Worm (Caenorhabditis elegans) whole organism, late embryonic: ENCODE data around the gene grl-19.

Experiments used
- C08G9.2 ChIP-seq: sonication (generic microtip); optimal IDR thresholded peaks from 2 replicates; lab custom pipeline; 2016; ENCODE audit warnings: mild to moderate bottlenecking, missing genetic modification characterization, moderate library complexity, missing compliant biosample characterization
- T23F11.4 ChIP-seq: fragments of 200-800 bp; sonication (Bioruptor generic); optimal IDR thresholded peaks from 2 replicates; lab custom pipeline; 2018; ENCODE audit warnings: mild to moderate bottlenecking, missing genetic modification characterization, missing compliant biosample characterization
- Y22D7AL.16 ChIP-seq: sonication (generic microtip); optimal IDR thresholded peaks from 2 replicates; lab custom pipeline; 2016; ENCODE audit warnings: missing genetic modification characterization, missing compliant biosample characterization
- ahr-1 ChIP-seq: sonication (generic microtip); optimal IDR thresholded peaks from 2 replicates; lab custom pipeline; 2016; ENCODE audit warnings: missing genetic modification characterization, missing compliant biosample characterization
- ceh-2 ChIP-seq: sonication (generic microtip); optimal IDR thresholded peaks from 2 replicates; lab custom pipeline; 2016; ENCODE audit warnings: missing genotype, missing genetic modification characterization, missing compliant biosample characterization
- ceh-22 ChIP-seq: sonication (generic microtip); optimal IDR thresholded peaks from 2 replicates; lab custom pipeline; 2017; ENCODE audit warnings: missing biosample characterization, missing genetic modification characterization
- ceh-24 ChIP-seq: sonication (generic microtip); optimal IDR thresholded peaks from 2 replicates; lab custom pipeline; 2016; ENCODE audit warnings: mild to moderate bottlenecking, missing genetic modification characterization, missing compliant biosample characterization
- ceh-30 ChIP-seq: fragments of 150-350 bp; optimal IDR thresholded peaks from 2 replicates; lab custom pipeline; 2014; ENCODE audit warnings: missing biosample characterization, missing genetic modification characterization
- ceh-31 ChIP-seq: sonication (generic microtip); optimal IDR thresholded peaks from 2 replicates; lab custom pipeline; 2016; ENCODE audit warnings: missing genetic modification characterization, missing compliant biosample characterization
- ceh-34 ChIP-seq: sonication (generic microtip); optimal IDR thresholded peaks from 2 replicates; lab custom pipeline; 2016; ENCODE audit warnings: mild to moderate bottlenecking, missing genetic modification characterization, missing compliant biosample characterization
- ceh-6 ChIP-seq: fragments of 200-800 bp; sonication (Bioruptor generic); optimal IDR thresholded peaks from 2 replicates; lab custom pipeline; 2018; ENCODE audit warnings: mild to moderate bottlenecking, missing genetic modification characterization, missing compliant biosample characterization
- dve-1 ChIP-seq: sonication (generic microtip); optimal IDR thresholded peaks from 2 replicates; lab custom pipeline; 2017; ENCODE audit warnings: antibody characterized with exemption, mild to moderate bottlenecking, missing genetic modification characterization, missing compliant biosample characterization
- elt-2 ChIP-seq: sonication (generic microtip); optimal IDR thresholded peaks from 2 replicates; lab custom pipeline; 2016; ENCODE audit warnings: missing genetic modification reagents, missing genetic modification characterization, missing compliant biosample characterization
- elt-4 ChIP-seq: sonication (generic microtip); optimal IDR thresholded peaks from 2 replicates; lab custom pipeline; 2016; ENCODE audit warnings: missing genetic modification characterization, missing compliant biosample characterization
- ets-4 ChIP-seq: sonication (generic microtip); optimal IDR thresholded peaks from 2 replicates; lab custom pipeline; 2016; ENCODE audit warnings: missing genetic modification characterization, missing compliant biosample characterization
- eyg-1 ChIP-seq: sonication (generic microtip); optimal IDR thresholded peaks from 2 replicates; lab custom pipeline; 2016; ENCODE audit warnings: missing genotype, missing genetic modification characterization, missing compliant biosample characterization
- fkh-10 ChIP-seq: fragments of 150-350 bp; optimal IDR thresholded peaks from 2 replicates; lab custom pipeline; 2014; ENCODE audit warnings: missing biosample characterization, missing genetic modification reagents, missing genetic modification characterization
- hlh-15 ChIP-seq: sonication (generic microtip); optimal IDR thresholded peaks from 2 replicates; lab custom pipeline; 2016; ENCODE audit warnings: missing genetic modification characterization, missing compliant biosample characterization
- hlh-6 ChIP-seq: sonication (generic microtip); optimal IDR thresholded peaks from 2 replicates; lab custom pipeline; 2016; ENCODE audit warnings: missing genotype, missing genetic modification characterization, missing compliant biosample characterization
- lim-6 ChIP-seq: sonication (generic microtip); optimal IDR thresholded peaks from 2 replicates; lab custom pipeline; 2016; ENCODE audit warnings: missing genetic modification characterization, missing compliant biosample characterization
- lin-11 ChIP-seq: fragments of 200-800 bp; sonication (Bioruptor generic); optimal IDR thresholded peaks from 2 replicates; lab custom pipeline; 2018; ENCODE audit warnings: mild to moderate bottlenecking, missing genetic modification characterization, missing compliant biosample characterization
- mec-3 ChIP-seq: sonication (generic microtip); optimal IDR thresholded peaks from 2 replicates; lab custom pipeline; 2016; ENCODE audit warnings: borderline replicate concordance, missing genetic modification characterization, missing compliant biosample characterization
- nfya-1 ChIP-seq: sonication (generic microtip); optimal IDR thresholded peaks from 2 replicates; lab custom pipeline; 2017; ENCODE audit warnings: missing genetic modification characterization, mild to moderate bottlenecking, missing compliant biosample characterization, antibody characterized with exemption, moderate library complexity
- nhr-11 ChIP-seq: fragments of 150-350 bp; optimal IDR thresholded peaks from 2 replicates; lab custom pipeline; 2014; ENCODE audit warnings: missing biosample characterization, missing genetic modification characterization
- nhr-232 ChIP-seq: sonication (generic microtip); optimal IDR thresholded peaks from 2 replicates; lab custom pipeline; 2016; ENCODE audit warnings: missing genetic modification characterization, missing compliant biosample characterization
- npax-4 ChIP-seq: sonication (generic microtip); optimal IDR thresholded peaks from 2 replicates; lab custom pipeline; 2016; ENCODE audit warnings: missing genetic modification characterization, missing compliant biosample characterization
- pag-3 ChIP-seq: sonication (generic microtip); optimal IDR thresholded peaks from 2 replicates; lab custom pipeline; 2016; ENCODE audit warnings: missing compliant biosample characterization, missing genetic modification characterization, borderline replicate concordance
- pax-1 ChIP-seq: fragments of 150-350 bp; optimal IDR thresholded peaks from 2 replicates; lab custom pipeline; 2014; ENCODE audit warnings: missing biosample characterization, missing genetic modification characterization
- pha-2 ChIP-seq: sonication (generic microtip); optimal IDR thresholded peaks from 2 replicates; lab custom pipeline; 2017; ENCODE audit warnings: mild to moderate bottlenecking, missing genetic modification characterization, missing compliant biosample characterization
- pha-4 ChIP-seq: fragments of 150-350 bp; optimal IDR thresholded peaks from 2 replicates; lab custom pipeline; 2018; ENCODE audit warnings: missing biosample characterization, missing genetic modification reagents, missing genetic modification characterization
- pqm-1 ChIP-seq: sonication (generic microtip); optimal IDR thresholded peaks from 2 replicates; lab custom pipeline; 2016; ENCODE audit warnings: missing genetic modification characterization, missing compliant biosample characterization
- pros-1 ChIP-seq: fragments of 150-350 bp; optimal IDR thresholded peaks from 2 replicates; lab custom pipeline; 2014; ENCODE audit warnings: missing biosample characterization, missing genetic modification reagents, missing genetic modification characterization
- ref-2 ChIP-seq: sonication (generic microtip); optimal IDR thresholded peaks from 2 replicates; lab custom pipeline; 2016; ENCODE audit warnings: missing genetic modification characterization, missing compliant biosample characterization
- rnt-1 ChIP-seq: sonication (generic microtip); optimal IDR thresholded peaks from 2 replicates; lab custom pipeline; 2016; ENCODE audit warnings: missing genetic modification characterization, missing compliant biosample characterization
- sdc-2 ChIP-seq: sonication (generic microtip); optimal IDR thresholded peaks from 2 replicates; lab custom pipeline; 2016; ENCODE audit warnings: missing genotype, missing genetic modification characterization, missing compliant biosample characterization
- sox-2 ChIP-seq: fragments of 200-800 bp; sonication (Bioruptor generic); IDR thresholded peaks from 2 replicates; pipeline ENCODE4 v1.3.6; 2022; ENCODE audit warnings: missing genetic modification reagents, missing genetic modification characterization, missing compliant biosample characterization
- sox-4 ChIP-seq: sonication (generic microtip); optimal IDR thresholded peaks from 2 replicates; lab custom pipeline; 2017; ENCODE audit warnings: mild to moderate bottlenecking, missing genetic modification characterization, inconsistent platforms, missing compliant biosample characterization
- tbx-2 ChIP-seq: sonication (generic microtip); optimal IDR thresholded peaks from 2 replicates; lab custom pipeline; 2016; ENCODE audit warnings: missing genetic modification characterization, missing compliant biosample characterization
- tbx-7 ChIP-seq: sonication (generic microtip); optimal IDR thresholded peaks from 2 replicates; lab custom pipeline; 2016; ENCODE audit warnings: missing genotype, missing genetic modification characterization, missing compliant biosample characterization
- ttx-3 ChIP-seq: sonication (generic microtip); optimal IDR thresholded peaks from 2 replicates; lab custom pipeline; 2016; ENCODE audit warnings: missing genetic modification reagents, missing genetic modification characterization, missing compliant biosample characterization
- unc-3 ChIP-seq, 2 experiments: fragments of 200-800 bp in 1 of 2; sonication (Bioruptor generic) in 1 of 2; sonication (generic microtip) in 1 of 2; conservative IDR thresholded peaks in 1 of 2; optimal IDR thresholded peaks in 1 of 2; 2 replicates each; pipeline versions ENCODE4 v1.3.6 to Lab custom; 2016 to 2022; ENCODE audit warnings: missing compliant biosample characterization in 2 of 2, missing genetic modification characterization in 2 of 2, missing genetic modification reagents in 1 of 2
- unc-86 ChIP-seq: sonication (generic microtip); optimal IDR thresholded peaks from 2 replicates; lab custom pipeline; 2016; ENCODE audit warnings: missing genetic modification characterization, missing compliant biosample characterization
- zip-5 ChIP-seq: sonication (generic microtip); optimal IDR thresholded peaks from 2 replicates; lab custom pipeline; 2016; ENCODE audit warnings: missing genetic modification characterization, missing compliant biosample characterization
- ztf-16 ChIP-seq: sonication (generic microtip); optimal IDR thresholded peaks from 2 replicates; lab custom pipeline; 2017; ENCODE audit warnings: missing genetic modification characterization, missing compliant biosample characterization

Gene grl-19

ce11 chrIV:259142-259541 lies 6.8 kb upstream of the grl-19 start, which contains the start of gene dpy-9:
Gene dpy-9 (minus strand): TSS chrIV:259204.
- TF ChIP-seq ceh-2 (no peak), npax-4 (tag; lab: Kevin White, UChicago) (no peak), ceh-31 (tag; lab: Kevin White, UChicago) (no peak), lin-11 (tag; lab: Kevin White, UChicago) (no peak), ceh-30 (no peak), elt-2 (tag; lab: Kevin White, UChicago) (no peak), sox-4 (tag; lab: Kevin White, UChicago) (no peak), pha-2 (tag; lab: Kevin White, UChicago) (no peak)

ce11 chrIV:258362-258761 lies 6.0 kb upstream of the grl-19 start:
- TF ChIP-seq sox-2, result no peak
- TF ChIP-seq npax-4 (tag; lab: Kevin White, UChicago), result no peak
- TF ChIP-seq eyg-1, result no peak
- TF ChIP-seq ets-4, result no peak
- TF ChIP-seq fkh-10, result no peak
- no peak for TF ChIP-seq unc-86 (tag; lab: Kevin White, UChicago)
- TF ChIP-seq ceh-6 (GFP tag; lab: Kevin White, UChicago), result no peak
- no peak for TF ChIP-seq tbx-2
- TF ChIP-seq pag-3 (tag; lab: Kevin White, UChicago), result no peak
- no peak for TF ChIP-seq sdc-2 (tag; lab: Kevin White, UChicago)
- TF ChIP-seq ceh-24 (tag; lab: Kevin White, UChicago), result no peak
- no peak for TF ChIP-seq ztf-16 (tag; lab: Kevin White, UChicago)
- TF ChIP-seq, all 69 proteins: peak for 0

DNA sequence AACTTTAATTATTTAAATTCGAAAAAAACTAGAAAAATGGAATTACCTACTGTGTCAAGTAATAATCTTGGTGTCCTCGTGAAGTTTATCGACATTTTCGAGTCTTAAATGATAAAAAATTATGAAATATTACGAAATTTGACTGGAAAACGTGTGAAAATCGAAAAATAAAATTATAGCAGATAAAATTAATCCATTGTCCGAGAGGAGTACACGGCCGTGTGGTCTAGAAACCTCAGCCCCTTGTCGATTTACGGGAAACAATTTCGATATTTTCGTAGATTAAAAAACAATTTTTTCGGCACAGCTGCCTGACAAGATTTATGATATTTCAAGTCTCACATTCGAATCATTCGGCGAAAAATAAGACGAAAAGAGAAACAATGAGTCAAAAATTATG lies 4.7 kb upstream of the grl-19 start, which contains the start of gene R02D3.8:
Gene R02D3.8, minus strand, starts transcription at position 109 of the 400 bp plus-strand sequence.
- TF ChIP-seq pha-4 (tag; lab: Kevin White, UChicago), result no peak
- TF ChIP-seq ttx-3 (tag; lab: Kevin White, UChicago), result no peak
- no peak for TF ChIP-seq nfya-1 (tag; lab: Kevin White, UChicago)
- no peak for TF ChIP-seq ceh-2
- peak; percentile 12 for TF ChIP-seq C08G9.2 (tag; lab: Kevin White, UChicago)
- TF ChIP-seq Y22D7AL.16 (tag; lab: Kevin White, UChicago), result no peak
- TF ChIP-seq tbx-2, result peak; percentile 27
- no peak for TF ChIP-seq pqm-1
- TF ChIP-seq T23F11.4, result no peak
- TF ChIP-seq ceh-6 (GFP tag; lab: Kevin White, UChicago), result no peak
- TF ChIP-seq unc-86 (tag; lab: Kevin White, UChicago), result no peak
- no peak for TF ChIP-seq unc-3 (GFP tag; conservative IDR thresholded peaks at IDR 0.05; lab: Robert Waterston, UW)
- TF ChIP-seq unc-3 (tag; optimal IDR thresholded peaks at IDR 0.05; lab: Kevin White, UChicago), result no peak
- TF ChIP-seq ceh-31 (tag; lab: Kevin White, UChicago), result peak; percentile 41
- TF ChIP-seq ceh-34, result no peak

DNA sequence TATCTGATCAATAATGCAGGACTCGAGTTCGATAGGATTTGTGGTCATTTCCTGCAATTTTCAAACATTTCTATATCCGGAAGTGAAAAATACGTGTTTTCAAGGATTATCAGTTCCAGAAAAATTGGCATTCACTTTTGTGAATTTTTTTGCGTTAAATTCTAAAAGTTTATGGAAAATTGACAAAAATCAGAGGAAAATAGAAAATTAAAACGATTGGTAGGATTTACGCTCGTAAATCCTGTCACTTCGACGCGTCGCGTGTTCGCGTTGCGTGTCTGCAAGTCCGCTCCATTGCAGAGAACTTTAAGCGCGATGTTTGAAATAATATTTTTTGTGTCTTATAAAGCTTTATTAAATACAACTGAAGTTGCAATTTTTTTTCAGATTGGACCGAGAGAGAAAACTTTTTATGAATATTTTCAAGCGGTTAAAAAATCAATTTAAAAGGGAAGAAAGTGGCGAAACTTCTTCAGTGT lies 3.1 kb upstream of the grl-19 start, which contains the start of gene rcat-1:
Gene rcat-1, minus strand, starts transcription at position 51 of the 479 bp plus-strand sequence.
- TF ChIP-seq tbx-2, result peak; percentile 31
- peak; percentile 54 for TF ChIP-seq ceh-31 (tag; lab: Kevin White, UChicago)
- no peak for TF ChIP-seq tbx-7 (tag; lab: Kevin White, UChicago)
- no peak for TF ChIP-seq zip-5
- TF ChIP-seq ref-2 (tag; lab: Kevin White, UChicago), result no peak
- TF ChIP-seq ceh-22 (tag; lab: Kevin White, UChicago), result no peak
- peak; percentile 74 for TF ChIP-seq nfya-1 (tag; lab: Kevin White, UChicago)
- TF ChIP-seq ceh-34, result peak; percentile 48
- TF ChIP-seq rnt-1, result peak; percentile 7
- TF ChIP-seq unc-3 (GFP tag; conservative IDR thresholded peaks at IDR 0.05; lab: Robert Waterston, UW), result no peak
- TF ChIP-seq unc-3 (tag; optimal IDR thresholded peaks at IDR 0.05; lab: Kevin White, UChicago), result no peak
- no peak for TF ChIP-seq mec-3 (tag; lab: Kevin White, UChicago)
- TF ChIP-seq dve-1 (tag; lab: Kevin White, UChicago), result peak; percentile 77
- no peak for TF ChIP-seq ahr-1 (tag; lab: Kevin White, UChicago)
- peak; percentile 45 for TF ChIP-seq elt-2 (tag; lab: Kevin White, UChicago)
- TF ChIP-seq ztf-16 (tag; lab: Kevin White, UChicago), result peak; percentile 32
- no peak for TF ChIP-seq pha-4 (tag; lab: Kevin White, UChicago)
- no peak for TF ChIP-seq pha-2 (tag; lab: Kevin White, UChicago)
- TF ChIP-seq hlh-6 (tag; lab: Kevin White, UChicago), result no peak
- no peak for TF ChIP-seq elt-4
- no peak for TF ChIP-seq ttx-3 (tag; lab: Kevin White, UChicago)
- TF ChIP-seq ceh-24 (tag; lab: Kevin White, UChicago), result no peak
- TF ChIP-seq pax-1 (tag; lab: Kevin White, UChicago), result peak; percentile 64
- no peak for TF ChIP-seq lin-11 (tag; lab: Kevin White, UChicago)
- TF ChIP-seq unc-86 (tag; lab: Kevin White, UChicago), result no peak
- no peak for TF ChIP-seq nhr-11 (tag; lab: Kevin White, UChicago)
- no peak for TF ChIP-seq sox-2
- no peak for TF ChIP-seq hlh-15
- no peak for TF ChIP-seq nhr-232 (tag; lab: Kevin White, UChicago)
- no peak for TF ChIP-seq lim-6 (tag; lab: Kevin White, UChicago)
- no peak for TF ChIP-seq pros-1 (tag; lab: Kevin White, UChicago)
